Fruit fly (Drosophila melanogaster) whole organism, wandering third instar larva: ENCODE data around the gene pyd.

Experiments
- Abd-B ChIP-seq: fragments of >200 bp; optimal IDR thresholded peaks from 2 replicates; lab custom pipeline; 2017; ENCODE audit warnings: missing biosample characterization, missing genetic modification characterization
- CG32264 ChIP-seq: fragments of 200-800 bp; sonication (Bioruptor generic); optimal IDR thresholded peaks from 2 replicates; lab custom pipeline; 2016; ENCODE audit warnings: missing biosample characterization, missing genetic modification characterization
- CG9705 ChIP-seq: fragments of 200-800 bp; sonication (Bioruptor generic); optimal IDR thresholded peaks from 2 replicates; lab custom pipeline; 2018; ENCODE audit warnings: missing biosample characterization, mild to moderate bottlenecking, missing genetic modification characterization
- CrebA ChIP-seq: fragments of 200-800 bp; sonication (Bioruptor generic); optimal IDR thresholded peaks from 2 replicates; lab custom pipeline; 2016; ENCODE audit warnings: missing biosample characterization, mild to moderate bottlenecking, missing genetic modification characterization, borderline replicate concordance
- Dfd ChIP-seq: fragments of >200 bp; optimal IDR thresholded peaks from 2 replicates; lab custom pipeline; 2017; ENCODE audit warnings: missing biosample characterization, missing genetic modification characterization
- Dif ChIP-seq: fragments of 200-275, 200-300 bp; sonication (Bioruptor generic); optimal IDR thresholded peaks from 2 replicates; lab custom pipeline; 2018; ENCODE audit warnings: missing biosample characterization, missing genetic modification characterization; ENCODE audit not compliant: partially characterized antibody
- HLH106 ChIP-seq: fragments of 200-800 bp; optimal IDR thresholded peaks from 3 replicates; lab custom pipeline; 2019; ENCODE audit warnings: missing biosample characterization, mild to moderate bottlenecking, missing genetic modification characterization, moderate library complexity
- Hnf4 ChIP-seq: fragments of 200-800 bp; sonication (Bioruptor generic); optimal IDR thresholded peaks from 2 replicates; lab custom pipeline; 2016; ENCODE audit warnings: missing biosample characterization, mild to moderate bottlenecking, missing genetic modification characterization
- Hr78 ChIP-seq: fragments of >200 bp; optimal IDR thresholded peaks from 2 replicates; lab custom pipeline; 2017; ENCODE audit warnings: missing biosample characterization, missing genetic modification characterization
- Hr83 ChIP-seq: fragments of 200-300 bp; sonication (Bioruptor generic); optimal IDR thresholded peaks from 2 replicates; lab custom pipeline; 2016; ENCODE audit warnings: missing biosample characterization, mild to moderate bottlenecking, missing genetic modification characterization, moderate library complexity; ENCODE audit not compliant: poor library complexity, severe bottlenecking
- Jra ChIP-seq: sonication (Bioruptor generic); optimal IDR thresholded peaks from 2 replicates; lab custom pipeline; 2016; ENCODE audit warnings: missing biosample characterization, missing genetic modification characterization
- Mio ChIP-seq: sonication (Bioruptor generic); optimal IDR thresholded peaks from 2 replicates; lab custom pipeline; 2016; ENCODE audit warnings: missing biosample characterization, missing genetic modification characterization
- Myc ChIP-seq: fragments of >200 bp; optimal IDR thresholded peaks from 2 replicates; lab custom pipeline; 2017
- N ChIP-seq: fragments of >200 bp; optimal IDR thresholded peaks from 2 replicates; lab custom pipeline; 2018; ENCODE audit warnings: missing biosample characterization, missing external identifiers, missing genetic modification characterization
- OdsH ChIP-seq: fragments of 200-800 bp; sonication (Bioruptor generic); optimal IDR thresholded peaks from 2 replicates; lab custom pipeline; 2016; ENCODE audit warnings: missing biosample characterization, mild to moderate bottlenecking, missing genetic modification characterization
- Rel ChIP-seq, 2 experiments: fragments of 200-800 bp; sonication (Bioruptor generic) in 1 of 2; optimal IDR thresholded peaks; 2 replicates in 1 of 2; 3 replicates in 1 of 2; lab custom pipeline; 2016 to 2019; ENCODE audit warnings: mild to moderate bottlenecking in 2 of 2, missing biosample characterization in 2 of 2, missing genetic modification characterization in 2 of 2, moderate library complexity in 1 of 2
- Sp1 ChIP-seq: fragments of 200-800 bp; sonication (Bioruptor generic); optimal IDR thresholded peaks from 3 replicates; lab custom pipeline; 2019; ENCODE audit warnings: missing biosample characterization, mild to moderate bottlenecking, missing genetic modification characterization, moderate library complexity
- Vsx2 ChIP-seq: fragments of 200-300, 225-300 bp; sonication (Bioruptor generic); optimal IDR thresholded peaks from 2 replicates; lab custom pipeline; 2018; ENCODE audit warnings: missing biosample characterization, missing genetic modification characterization; ENCODE audit not compliant: partially characterized antibody
- br ChIP-seq: fragments of 200-800 bp; sonication (Bioruptor generic); optimal IDR thresholded peaks from 2 replicates; lab custom pipeline; 2016; ENCODE audit warnings: missing biosample characterization, missing genetic modification characterization
- dmrt93B ChIP-seq: fragments of 200-800 bp; sonication (Bioruptor generic); optimal IDR thresholded peaks from 2 replicates; lab custom pipeline; 2018; ENCODE audit warnings: missing biosample characterization, mild to moderate bottlenecking, missing genetic modification characterization
- dsf ChIP-seq: sonication (Bioruptor generic); optimal IDR thresholded peaks from 2 replicates; lab custom pipeline; 2016; ENCODE audit warnings: missing biosample characterization, missing genetic modification characterization, borderline replicate concordance
- ey ChIP-seq: fragments of 200-800 bp; sonication (Bioruptor generic); optimal IDR thresholded peaks from 2 replicates; lab custom pipeline; 2016; ENCODE audit warnings: missing biosample characterization, missing genetic modification characterization
- foxo ChIP-seq, 2 experiments: fragments of 200-800 bp; sonication (Bioruptor generic); optimal IDR thresholded peaks; 2 replicates in 1 of 2; 3 replicates in 1 of 2; lab custom pipeline; 2016 to 2017; ENCODE audit warnings: missing biosample characterization in 2 of 2, missing genetic modification characterization in 2 of 2
- fru ChIP-seq: fragments of 200-800 bp; sonication (Bioruptor generic); optimal IDR thresholded peaks from 3 replicates; lab custom pipeline; 2016; ENCODE audit warnings: missing biosample characterization, mild to moderate bottlenecking, missing genetic modification characterization
- h ChIP-seq: fragments of 200-800 bp; sonication (Bioruptor generic); optimal IDR thresholded peaks from 3 replicates; lab custom pipeline; 2016; ENCODE audit warnings: missing biosample characterization, mild to moderate bottlenecking, missing genetic modification characterization
- jim ChIP-seq: fragments of 175-275, 200-325 bp; sonication (Bioruptor generic); optimal IDR thresholded peaks from 2 replicates; lab custom pipeline; 2016; ENCODE audit warnings: missing biosample characterization, mild to moderate bottlenecking, missing genetic modification characterization
- lola ChIP-seq: fragments of >200 bp; optimal IDR thresholded peaks from 2 replicates; lab custom pipeline; 2017; ENCODE audit warnings: missing biosample characterization, missing genetic modification characterization
- pan ChIP-seq: fragments of >200 bp; optimal IDR thresholded peaks from 2 replicates; lab custom pipeline; 2017
- psq ChIP-seq: fragments of 200-800 bp; sonication (Bioruptor generic); optimal IDR thresholded peaks from 3 replicates; lab custom pipeline; 2017; ENCODE audit warnings: missing biosample characterization, mild to moderate bottlenecking, missing genetic modification characterization, moderate library complexity
- rgr ChIP-seq: fragments of 200-800 bp; sonication (Bioruptor generic); optimal IDR thresholded peaks from 3 replicates; lab custom pipeline; 2016; ENCODE audit warnings: missing biosample characterization, mild to moderate bottlenecking, missing genetic modification characterization
- sage ChIP-seq: fragments of 200-800 bp; sonication (Bioruptor generic); optimal IDR thresholded peaks from 2 replicates; lab custom pipeline; 2016; ENCODE audit warnings: missing biosample characterization, mild to moderate bottlenecking, missing genetic modification characterization
- sv ChIP-seq: fragments of 200-800 bp; sonication (Bioruptor generic); optimal IDR thresholded peaks from 3 replicates; lab custom pipeline; 2016; ENCODE audit warnings: missing biosample characterization, missing genetic modification characterization
- tai ChIP-seq: sonication (Bioruptor generic); optimal IDR thresholded peaks from 2 replicates; lab custom pipeline; 2016; ENCODE audit warnings: missing biosample characterization, missing genetic modification characterization
- usp ChIP-seq: fragments of >200 bp; optimal IDR thresholded peaks from 2 replicates; lab custom pipeline; 2017; ENCODE audit warnings: missing biosample characterization, missing genetic modification characterization
- woc ChIP-seq: sonication (Bioruptor generic); optimal IDR thresholded peaks from 2 replicates; lab custom pipeline; 2016; ENCODE audit warnings: missing biosample characterization, mild to moderate bottlenecking, missing genetic modification characterization

The pyd gene

dm6 chr3R:8853197-8853596 lies 78.5 kb downstream of the pyd start:
- no peak for TF ChIP-seq Myc
- peak; percentile 39 for TF ChIP-seq HLH106
- no peak for TF ChIP-seq Rel (GFP tag; optimal IDR thresholded peaks at IDR 0.05; lab: Kevin White, UChicago)
- no peak for TF ChIP-seq Rel (tag; optimal IDR thresholded peaks at IDR 0.05; lab: Kevin White, UChicago)
- TF ChIP-seq Dfd = no peak
- peak; percentile 4 for TF ChIP-seq ey (GFP tag; lab: Kevin White, UChicago)
- TF ChIP-seq sv = no peak
- TF ChIP-seq Sp1 = peak; percentile 17
- TF ChIP-seq Hr78 (GFP tag; lab: Kevin White, UChicago) = no peak
- peak; percentile 18 for TF ChIP-seq br (GFP tag; lab: Kevin White, UChicago)
- peak; percentile 47 for TF ChIP-seq OdsH (GFP tag; lab: Kevin White, UChicago)
- TF ChIP-seq CrebA (GFP tag; lab: Kevin White, UChicago) = no peak
- TF ChIP-seq pan = no peak
- peak; percentile 16 for TF ChIP-seq rgr
- no peak for TF ChIP-seq Jra (GFP tag; lab: Kevin White, UChicago)
- no peak for TF ChIP-seq jim
- TF ChIP-seq sage (GFP tag; lab: Kevin White, UChicago) = no peak
- TF ChIP-seq fru (GFP tag; lab: Kevin White, UChicago) = peak; percentile 54
- no peak for TF ChIP-seq dsf (GFP tag; lab: Kevin White, UChicago)
- no peak for TF ChIP-seq N (GFP tag; lab: Kevin White, UChicago)
- TF ChIP-seq usp (GFP tag; lab: Kevin White, UChicago) = no peak
- peak; percentile 1 for TF ChIP-seq Hnf4
- no peak for TF ChIP-seq Mio
- no peak for TF ChIP-seq woc
- TF ChIP-seq Abd-B (GFP tag; lab: Kevin White, UChicago) = no peak
- TF ChIP-seq psq = peak; percentile 47
- no peak for TF ChIP-seq tai (GFP tag; lab: Kevin White, UChicago)
- TF ChIP-seq h (GFP tag; lab: Kevin White, UChicago) = peak; percentile 45
- no peak for TF ChIP-seq Dif (GFP tag; lab: Kevin White, UChicago)
- no peak for TF ChIP-seq dmrt93B (GFP tag; lab: Kevin White, UChicago)
- TF ChIP-seq foxo (GFP tag; optimal IDR thresholded peaks at IDR 0.05; lab: Kevin White, UChicago) = peak in 1 of 2 experiments; percentile 44
- TF ChIP-seq Vsx2 = no peak

dm6 chr3R:8850616-8851015 lies 81.1 kb downstream of the pyd start:
- TF ChIP-seq Hr83 (GFP tag; lab: Kevin White, UChicago) = no peak
- TF ChIP-seq CG32264 = no peak
- TF ChIP-seq CG9705 (GFP tag; lab: Kevin White, UChicago) = no peak
- TF ChIP-seq lola (GFP tag; lab: Kevin White, UChicago) = no peak

dm6 chr3R:8849373-8850228 lies 82.1 kb downstream of the pyd start:
- TF ChIP-seq OdsH (GFP tag; lab: Kevin White, UChicago) (peak; percentile 51), Abd-B (GFP tag; lab: Kevin White, UChicago) (no peak), Dif (GFP tag; lab: Kevin White, UChicago) (no peak), rgr (peak; percentile 56), foxo (GFP tag; optimal IDR thresholded peaks at IDR 0.05; lab: Kevin White, UChicago) (peak in 1 of 2 experiments; percentile 55), psq (peak; percentile 32), br (GFP tag; lab: Kevin White, UChicago) (peak; percentile 37), sage (GFP tag; lab: Kevin White, UChicago) (no peak), h (GFP tag; lab: Kevin White, UChicago) (peak; percentile 62), ey (GFP tag; lab: Kevin White, UChicago) (peak; percentile 48), fru (GFP tag; lab: Kevin White, UChicago) (peak; percentile 49), Hnf4 (peak; percentile 27), lola (GFP tag; lab: Kevin White, UChicago) (no peak), Sp1 (peak; percentile 5), HLH106 (peak; percentile 52)
